Worm (Caenorhabditis elegans) whole organism, young adult: Measurements from ENCODE around the gene C34C12.9.

Source experiments
- B0019.2 ChIP-seq: fragments of 200-800 bp; sonication (Bioruptor generic); conservative IDR thresholded peaks from 2 replicates; pipeline ENCODE4 v1.3.6; 2022; ENCODE audit warnings: missing genetic modification reagents, missing genetic modification characterization, missing compliant biosample characterization
- B0035.1 ChIP-seq: sonication (generic microtip); optimal IDR thresholded peaks from 2 replicates; lab custom pipeline; 2016; ENCODE audit warnings: missing genetic modification characterization, mild to moderate bottlenecking, missing compliant biosample characterization, missing genotype, missing genetic modification reagents
- B0261.1 ChIP-seq: sonication (generic microtip); optimal IDR thresholded peaks from 2 replicates; lab custom pipeline; 2016; ENCODE audit warnings: mild to moderate bottlenecking, missing genetic modification characterization, moderate library complexity, missing compliant biosample characterization
- F10E7.11 ChIP-seq: sonication (generic microtip); optimal IDR thresholded peaks from 2 replicates; lab custom pipeline; 2017; ENCODE audit warnings: mild to moderate bottlenecking, missing genetic modification characterization, moderate library complexity, missing compliant biosample characterization
- F22D6.2 ChIP-seq: sonication (generic microtip); optimal IDR thresholded peaks from 2 replicates; lab custom pipeline; 2016; ENCODE audit warnings: mild to moderate bottlenecking, missing genetic modification characterization, missing compliant biosample characterization
- F23B12.7 ChIP-seq: sonication (generic microtip); optimal IDR thresholded peaks from 2 replicates; lab custom pipeline; 2017; ENCODE audit warnings: missing genetic modification characterization, mild to moderate bottlenecking, missing compliant biosample characterization, antibody characterized with exemption, moderate library complexity; ENCODE audit not compliant: insufficient read depth
- F39B2.1 ChIP-seq: fragments of 200-800 bp; sonication (Bioruptor generic); IDR thresholded peaks from 2 replicates; pipeline ENCODE4 v1.3.6; 2022; ENCODE audit warnings: missing genetic modification reagents, missing genetic modification characterization, missing compliant biosample characterization
- F57C9.4 ChIP-seq: sonication (generic microtip); optimal IDR thresholded peaks from 2 replicates; lab custom pipeline; 2017; ENCODE audit warnings: mild to moderate bottlenecking, missing genetic modification characterization, missing compliant biosample characterization
- K11D2.4 ChIP-seq: fragments of 200-800 bp; sonication (Bioruptor generic); IDR thresholded peaks from 2 replicates; pipeline ENCODE4 v1.3.6; 2022; ENCODE audit warnings: missing genetic modification reagents, missing genetic modification characterization, missing compliant biosample characterization
- Y79H2A.3 ChIP-seq: fragments of 200-800 bp; sonication (Bioruptor generic); conservative IDR thresholded peaks from 2 replicates; pipeline ENCODE4 v1.3.6; 2022; ENCODE audit warnings: missing genetic modification reagents, missing genetic modification characterization, missing compliant biosample characterization
- aptf-3 ChIP-seq: fragments of 200-800 bp; sonication (Bioruptor generic); IDR thresholded peaks from 2 replicates; pipeline ENCODE4 v1.3.6; 2022; ENCODE audit warnings: missing genetic modification characterization, missing compliant biosample characterization
- athp-1 ChIP-seq: sonication (generic microtip); optimal IDR thresholded peaks from 2 replicates; lab custom pipeline; 2017; ENCODE audit warnings: mild to moderate bottlenecking, missing genetic modification characterization, missing compliant biosample characterization
- attf-5 ChIP-seq: fragments of 200-800 bp; sonication (Bioruptor generic); optimal IDR thresholded peaks from 2 replicates; lab custom pipeline; 2018; ENCODE audit warnings: mild to moderate bottlenecking, missing genetic modification characterization, missing compliant biosample characterization
- attf-6 ChIP-seq: fragments of 200-800 bp; sonication (Bioruptor generic); IDR thresholded peaks from 2 replicates; pipeline ENCODE4 v1.3.6; 2022; ENCODE audit warnings: missing genetic modification reagents, missing genetic modification characterization, missing compliant biosample characterization
- bed-1 ChIP-seq: fragments of 200-800 bp; sonication (Bioruptor generic); IDR thresholded peaks from 2 replicates; pipeline ENCODE4 v1.3.6; 2022; ENCODE audit warnings: missing genetic modification reagents, missing genetic modification characterization, missing compliant biosample characterization
- cebp-1 ChIP-seq, 2 experiments: fragments of 200-800 bp in 1 of 2; sonication (Bioruptor generic) in 1 of 2; sonication (generic microtip) in 1 of 2; IDR thresholded peaks in 1 of 2; optimal IDR thresholded peaks in 1 of 2; 2 replicates each; pipeline versions ENCODE4 v1.3.6 to Lab custom; 2017 to 2022; ENCODE audit warnings: missing compliant biosample characterization in 2 of 2, missing genetic modification characterization in 2 of 2, mild to moderate bottlenecking in 1 of 2, missing genetic modification reagents in 1 of 2, moderate library complexity in 1 of 2
- cebp-2 ChIP-seq: fragments of 200-800 bp; sonication (Bioruptor generic); IDR thresholded peaks from 2 replicates; pipeline ENCODE4 v1.3.6; 2022; ENCODE audit warnings: missing genetic modification characterization, missing compliant biosample characterization
- dpff-1 ChIP-seq: sonication (generic microtip); optimal IDR thresholded peaks from 2 replicates; lab custom pipeline; 2017; ENCODE audit warnings: mild to moderate bottlenecking, missing genetic modification characterization, missing compliant biosample characterization
- dpl-1 ChIP-seq: fragments of 150-350 bp; optimal IDR thresholded peaks from 2 replicates; lab custom pipeline; 2014; ENCODE audit warnings: missing biosample characterization, missing genetic modification reagents, missing genetic modification characterization
- egl-18 ChIP-seq: fragments of 200-800 bp; sonication (Bioruptor generic); IDR thresholded peaks from 2 replicates; pipeline ENCODE4 v1.3.6; 2022; ENCODE audit warnings: missing genetic modification reagents, missing genetic modification characterization, missing compliant biosample characterization
- ekl-4 ChIP-seq: fragments of 200-800 bp; sonication (Bioruptor generic); IDR thresholded peaks from 2 replicates; pipeline ENCODE4 v1.3.6; 2022; ENCODE audit warnings: missing genetic modification reagents, missing genetic modification characterization, missing compliant biosample characterization
- ets-4 ChIP-seq: fragments of 200-800 bp; sonication (Bioruptor generic); optimal IDR thresholded peaks from 2 replicates; lab custom pipeline; 2018; ENCODE audit warnings: mild to moderate bottlenecking, missing genetic modification characterization, missing compliant biosample characterization
- fkh-3 ChIP-seq: sonication (generic microtip); optimal IDR thresholded peaks from 2 replicates; lab custom pipeline; 2016; ENCODE audit warnings: mild to moderate bottlenecking, missing genetic modification characterization, missing compliant biosample characterization
- gei-17 ChIP-seq: fragments of 200-800 bp; sonication (Bioruptor generic); optimal IDR thresholded peaks from 2 replicates; lab custom pipeline; 2018; ENCODE audit warnings: mild to moderate bottlenecking, missing genetic modification characterization, missing compliant biosample characterization
- him-1 ChIP-seq: sonication (generic microtip); optimal IDR thresholded peaks from 2 replicates; lab custom pipeline; 2016; ENCODE audit warnings: missing genotype, missing genetic modification reagents, missing genetic modification characterization, missing compliant biosample characterization
- hlh-12 ChIP-seq: sonication (generic microtip); optimal IDR thresholded peaks from 2 replicates; lab custom pipeline; 2016; ENCODE audit warnings: missing genetic modification characterization, missing compliant biosample characterization
- hrde-1 ChIP-seq: sonication (generic microtip); optimal IDR thresholded peaks from 2 replicates; lab custom pipeline; 2016; ENCODE audit warnings: missing genetic modification characterization, mild to moderate bottlenecking, missing compliant biosample characterization, moderate library complexity, missing genotype, missing genetic modification reagents, borderline replicate concordance
- let-607 ChIP-seq, 2 experiments: fragments of 200-800 bp in 1 of 2; sonication (Bioruptor generic) in 1 of 2; sonication (generic microtip) in 1 of 2; optimal IDR thresholded peaks; 2 replicates each; lab custom pipeline; 2016 to 2018; ENCODE audit warnings: mild to moderate bottlenecking in 2 of 2, missing compliant biosample characterization in 2 of 2, missing genetic modification characterization in 2 of 2, moderate library complexity in 2 of 2, missing genotype in 1 of 2
- lin-54 ChIP-seq: fragments of 200-800 bp; sonication (Bioruptor generic); optimal IDR thresholded peaks from 2 replicates; lab custom pipeline; 2018; ENCODE audit warnings: mild to moderate bottlenecking, missing genetic modification characterization, missing compliant biosample characterization
- lir-1 ChIP-seq: fragments of 200-800 bp; sonication (Bioruptor generic); conservative IDR thresholded peaks from 2 replicates; pipeline ENCODE4 v1.3.6; 2022; ENCODE audit warnings: missing genetic modification reagents, missing genetic modification characterization, missing compliant biosample characterization
- lsl-1 ChIP-seq: fragments of 200-800 bp; sonication (Bioruptor generic); optimal IDR thresholded peaks from 2 replicates; lab custom pipeline; 2018; ENCODE audit warnings: mild to moderate bottlenecking, missing genetic modification characterization, moderate library complexity, missing compliant biosample characterization
- madf-10 ChIP-seq: sonication (generic microtip); optimal IDR thresholded peaks from 2 replicates; lab custom pipeline; 2016; ENCODE audit warnings: mild to moderate bottlenecking, missing genetic modification characterization, missing compliant biosample characterization
- madf-3 ChIP-seq: fragments of 200-800 bp; sonication (Bioruptor generic); IDR thresholded peaks from 2 replicates; pipeline ENCODE4 v1.3.6; 2022; ENCODE audit warnings: missing genetic modification reagents, missing genetic modification characterization, missing compliant biosample characterization
- madf-8 ChIP-seq: fragments of 200-800 bp; sonication (Bioruptor generic); conservative IDR thresholded peaks from 2 replicates; pipeline ENCODE4 v1.3.6; 2022; ENCODE audit warnings: missing genetic modification reagents, missing genetic modification characterization, missing compliant biosample characterization
- mel-28 ChIP-seq: sonication (generic microtip); optimal IDR thresholded peaks from 2 replicates; lab custom pipeline; 2016; ENCODE audit warnings: borderline replicate concordance, mild to moderate bottlenecking, missing genetic modification characterization, missing compliant biosample characterization
- nhr-80 ChIP-seq: sonication (generic microtip); optimal IDR thresholded peaks from 2 replicates; lab custom pipeline; 2016; ENCODE audit warnings: missing genetic modification characterization, missing compliant biosample characterization
- nhr-90 ChIP-seq: sonication (generic microtip); optimal IDR thresholded peaks from 2 replicates; lab custom pipeline; 2016; ENCODE audit warnings: missing genotype, mild to moderate bottlenecking, missing genetic modification characterization, missing compliant biosample characterization
- pha-4 ChIP-seq: fragments of 150-350 bp; sonication (generic microtip); optimal IDR thresholded peaks from 2 replicates; lab custom pipeline; 2014; ENCODE audit warnings: missing biosample characterization, missing genetic modification reagents, missing genetic modification characterization
- repo-1 ChIP-seq: sonication (generic microtip); optimal IDR thresholded peaks from 2 replicates; lab custom pipeline; 2017; ENCODE audit warnings: mild to moderate bottlenecking, missing genetic modification characterization, missing compliant biosample characterization
- sea-2 ChIP-seq: fragments of 200-800 bp; sonication (Bioruptor generic); IDR thresholded peaks from 2 replicates; pipeline ENCODE4 v1.3.6; 2022; ENCODE audit warnings: missing genetic modification characterization, missing compliant biosample characterization
- snpc-1.3 ChIP-seq: sonication (generic microtip); optimal IDR thresholded peaks from 2 replicates; lab custom pipeline; 2017; ENCODE audit warnings: missing genetic modification characterization, mild to moderate bottlenecking, missing compliant biosample characterization, antibody characterized with exemption, moderate library complexity, missing genotype, missing genetic modification reagents; ENCODE audit not compliant: insufficient read depth
- snpc-4 ChIP-seq, 5 experiments: fragments of 150-350 bp in 1 of 5; sonication (generic microtip) in 4 of 5; optimal IDR thresholded peaks; 2 replicates each; lab custom pipeline; 2014 to 2018; ENCODE audit warnings: missing genetic modification characterization in 5 of 5, missing biosample characterization in 3 of 5, antibody characterized with exemption in 2 of 5, mild to moderate bottlenecking in 2 of 5, missing compliant biosample characterization in 2 of 5, missing genotype in 2 of 5, moderate library complexity in 2 of 5, missing genetic modification reagents in 1 of 5
- tlf-1 ChIP-seq: fragments of 200-800 bp; sonication (Bioruptor generic); optimal IDR thresholded peaks from 2 replicates; lab custom pipeline; 2018; ENCODE audit warnings: mild to moderate bottlenecking, missing genetic modification characterization, missing compliant biosample characterization
- unc-130 ChIP-seq: sonication (generic microtip); optimal IDR thresholded peaks from 2 replicates; lab custom pipeline; 2016; ENCODE audit warnings: missing genetic modification reagents, missing genetic modification characterization, missing compliant biosample characterization
- zfh-2 ChIP-seq: fragments of 200-800 bp; sonication (Bioruptor generic); conservative IDR thresholded peaks from 2 replicates; pipeline ENCODE4 v1.3.6; 2022; ENCODE audit warnings: missing genetic modification reagents, missing genetic modification characterization, missing compliant biosample characterization
- zim-3 ChIP-seq: sonication (generic microtip); optimal IDR thresholded peaks from 2 replicates; lab custom pipeline; 2017; ENCODE audit warnings: mild to moderate bottlenecking, missing genetic modification characterization, moderate library complexity, missing compliant biosample characterization

C34C12.9 gene

ce11 chrIII:3505051-3505548 is 29.8 kb upstream of the C34C12.9 start, which contains the start of gene lias-1:
Gene lias-1 (minus strand): TSS chrIII:3505101.
- TF ChIP-seq dpff-1 (no peak), let-607 (tag; optimal IDR thresholded peaks at IDR 0.05; lab: Kevin White, UChicago) (no peak), tlf-1 (peak; percentile 33), lin-54 (peak; percentile 69), F39B2.1 (no peak), mel-28 (tag; lab: Kevin White, UChicago) (no peak), attf-5 (GFP tag; lab: Kevin White, UChicago) (peak; percentile 82), snpc-1.3 (tag; lab: Kevin White, UChicago) (peak; percentile 76), sea-2 (GFP tag; lab: Robert Waterston, UW) (no peak), zim-3 (tag; lab: Kevin White, UChicago) (no peak), madf-10 (peak; percentile 38), gei-17 (GFP tag; lab: Kevin White, UChicago) (no peak), F22D6.2 (peak; percentile 7), lsl-1 (GFP tag; lab: Kevin White, UChicago) (peak; percentile 88), lir-1 (GFP tag; lab: Robert Waterston, UW) (no peak), attf-6 (no peak), zfh-2 (GFP tag; lab: Robert Waterston, UW) (no peak), ekl-4 (GFP tag; lab: Robert Waterston, UW) (0 out of 2 replicates have a peak, but pooled peaks have one; percentile 34), K11D2.4 (GFP tag; lab: Robert Waterston, UW) (no peak), B0261.1 (no peak), ets-4 (no peak), athp-1 (tag; lab: Kevin White, UChicago) (no peak), F57C9.4 (no peak), nhr-90 (tag; lab: Kevin White, UChicago) (no peak), bed-1 (GFP tag; lab: Robert Waterston, UW) (no peak), egl-18 (no peak), nhr-80 (peak; percentile 27), Y79H2A.3 (GFP tag; lab: Robert Waterston, UW) (no peak), F10E7.11 (tag; lab: Kevin White, UChicago) (no peak), hlh-12 (tag; lab: Kevin White, UChicago) (no peak), him-1 (no peak), repo-1 (no peak), fkh-3 (no peak), pha-4 (tag; lab: Kevin White, UChicago) (peak; percentile 31), unc-130 (GFP tag; lab: Kevin White, UChicago) (no peak), madf-8 (GFP tag; lab: Robert Waterston, UW) (peak; percentile 39), B0035.1 (tag; lab: Kevin White, UChicago) (no peak), F23B12.7 (tag; lab: Kevin White, UChicago) (peak; percentile 89), snpc-4 (GFP tag; optimal IDR thresholded peaks at IDR 0.05; lab: Kevin White, UChicago) (no peak), snpc-4 (tag; optimal IDR thresholded peaks at IDR 0.05; lab: Kevin White, UChicago) (peak in 3 of 4 experiments; percentile 28 to 45 (median 31)), cebp-2 (GFP tag; lab: Robert Waterston, UW) (no peak), madf-3 (GFP tag; lab: Robert Waterston, UW) (0 out of 2 replicates have a peak, but pooled peaks have one; percentile 57), cebp-1 (GFP tag; IDR thresholded peaks at IDR 0.05; lab: Robert Waterston, UW) (0 out of 2 replicates have a peak, but pooled peaks have one; percentile 31), cebp-1 (tag; optimal IDR thresholded peaks at IDR 0.05; lab: Kevin White, UChicago) (peak; percentile 66), aptf-3 (GFP tag; lab: Robert Waterston, UW) (no peak), hrde-1 (tag; lab: Kevin White, UChicago) (no peak), B0019.2 (no peak), dpl-1 (GFP tag; lab: Kevin White, UChicago) (peak; percentile 58)
